Fruit fly (Drosophila melanogaster) whole organism: ENCODE measurements around the gene CG9503.

Experiments
- EcR ChIP-seq, 2 experiments: fragments of >200 bp; optimal IDR thresholded peaks; 2 replicates each; lab custom pipeline; 2017; ENCODE audit warnings: missing biosample characterization in 2 of 2, missing genetic modification characterization in 2 of 2, missing genetic modification reagents in 2 of 2
- pan ChIP-seq: fragments of >200 bp; optimal IDR thresholded peaks from 2 replicates; lab custom pipeline; 2017
- psq ChIP-seq: fragments of >200 bp; optimal IDR thresholded peaks from 2 replicates; lab custom pipeline; 2017
- usp ChIP-seq: fragments of >200 bp; optimal IDR thresholded peaks from 2 replicates; lab custom pipeline; 2017; ENCODE audit warnings: missing biosample characterization, missing genetic modification characterization, mixed read lengths

DNA sequence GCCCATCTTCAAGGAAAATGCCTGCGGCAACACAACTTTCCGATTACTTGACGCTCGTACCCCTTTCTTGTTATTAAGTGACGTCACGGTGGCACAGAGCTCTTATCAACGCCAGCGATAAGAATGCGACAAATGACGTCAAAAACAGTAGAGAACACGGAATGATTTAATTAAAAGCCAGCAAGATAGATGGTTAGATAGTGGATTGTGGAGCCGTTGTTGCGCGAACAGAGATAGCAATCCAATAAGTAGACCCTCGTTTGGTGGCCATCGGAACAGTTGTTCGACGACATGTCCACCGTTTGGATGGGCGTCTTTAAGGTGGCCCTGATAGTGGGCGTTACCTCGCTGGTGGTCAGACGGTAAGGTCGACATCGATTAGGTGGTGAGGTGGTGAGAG is 6.5 kb upstream of the CG9503 start:
- TF ChIP-seq psq (lab: Kevin White, UChicago) (no peak), EcR (GFP tag; optimal IDR thresholded peaks at IDR 0.05; lab: Kevin White, UChicago) (no peak), usp (GFP tag; lab: Kevin White, UChicago) (no peak), pan (lab: Kevin White, UChicago) (no peak)
